Fruit fly (Drosophila melanogaster): ENCODE measurements around the gene CG42780.
A peak's percentile ranks its signal among the peaks of the same experiment; 100 is the strongest.

Gene CG42780

dm6 chrX:7284964-7285363, 47.0 kb downstream of the CG42780 start (continued):
- TF ChIP-seq CG13287 (GFP tag; IDR thresholded peaks at IDR 0.05; ENCODE audit: partially characterized antibody) (peak; percentile 30; the same call in 1 of the 2 replicates), CG7963 (GFP tag; IDR thresholded peaks at IDR 0.05; ENCODE audit: partially characterized antibody) (0 out of 3 replicates have a peak, but pooled peaks have one; percentile 21), sima (GFP tag; optimal IDR thresholded peaks at IDR 0.05) (no peak), CG17802 (tag; optimal IDR thresholded peaks at IDR 0.05) (no peak), CG10959 (GFP tag; IDR thresholded peaks at IDR 0.05) (no peak), tap (tag; optimal IDR thresholded peaks at IDR 0.05) (no peak), gem (tag; optimal IDR thresholded peaks at IDR 0.05) (no peak)
